Fruit fly (Drosophila melanogaster) whole organism, larva: ENCODE results near the gene CG13949.
A peak's percentile ranks its signal among the peaks of the same experiment; 100 is the strongest.

Experiments
- noc ChIP-seq: fragments of 200-800 bp; sonication (Bioruptor generic); optimal IDR thresholded peaks from 3 replicates; lab custom pipeline; 2019; ENCODE audit warnings: missing biosample characterization, mild to moderate bottlenecking, missing genetic modification characterization, moderate library complexity

The CG13949 gene

dm6 chr2L:856001-856400 lies 864 bp downstream of the CG13949 start:
- TF ChIP-seq noc, result no peak

- TF ChIP-seq noc, result peak; percentile 42
Measured at dm6 chr2L:856690-857488, 1.8 kb downstream of the CG13949 start.

DNA sequence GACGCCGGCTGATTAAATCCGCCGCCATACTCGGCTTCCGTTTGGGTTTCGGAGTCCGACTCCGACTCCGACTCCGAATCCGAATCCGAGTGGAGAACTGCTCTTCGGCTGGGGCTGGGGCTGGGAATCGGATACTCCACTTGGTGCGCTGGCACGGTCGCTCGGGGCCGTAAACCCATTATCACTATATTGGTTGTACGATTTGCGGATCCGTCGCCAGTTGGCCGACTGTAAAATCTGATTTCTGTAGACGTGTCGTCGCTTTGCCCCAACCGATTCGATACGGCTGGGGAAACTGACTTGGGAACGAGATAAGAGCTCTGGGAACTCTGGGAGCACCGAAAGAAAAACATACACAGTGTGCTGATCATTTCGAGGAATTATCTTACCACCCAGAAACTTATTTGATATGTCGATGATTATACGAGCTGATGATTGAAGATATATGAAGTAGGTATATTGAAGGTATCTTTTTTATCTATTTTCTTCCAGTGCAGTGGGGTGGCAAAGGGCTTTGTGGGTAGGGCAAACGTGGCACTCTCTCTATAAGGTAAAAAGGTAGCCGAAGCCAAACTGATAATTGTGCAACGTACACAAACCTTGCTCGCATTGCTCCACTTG lies 2.9 kb downstream of the CG13949 start:
- peak; percentile 15 for TF ChIP-seq noc

- no peak for TF ChIP-seq noc
Measured at dm6 chr2L:859897-860296, 4.8 kb downstream of the CG13949 start, which contains the start of gene CG13950. Gene CG13950 (plus strand): TSS chr2L:860197.

DNA sequence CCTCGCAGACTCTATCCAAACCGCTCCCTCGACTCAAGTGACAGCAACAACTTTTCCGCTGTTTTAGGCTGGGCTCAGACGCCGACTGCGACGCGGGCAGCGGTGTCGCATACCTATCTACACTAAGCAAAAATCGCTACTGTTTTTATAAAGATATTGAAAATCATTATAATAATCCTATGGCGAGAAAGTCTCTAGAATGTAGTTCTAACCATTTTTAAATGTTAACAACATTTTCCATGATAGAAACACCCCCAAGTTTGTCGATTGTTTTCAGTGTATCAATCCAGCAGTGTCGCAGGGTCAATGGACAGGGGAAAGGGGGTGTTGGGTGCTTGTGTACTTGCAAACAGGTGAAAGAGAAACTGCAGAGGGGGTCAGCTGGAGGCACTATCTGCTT lies 10.7 kb downstream of the CG13949 start:
- peak; percentile 96 for TF ChIP-seq noc

DNA sequence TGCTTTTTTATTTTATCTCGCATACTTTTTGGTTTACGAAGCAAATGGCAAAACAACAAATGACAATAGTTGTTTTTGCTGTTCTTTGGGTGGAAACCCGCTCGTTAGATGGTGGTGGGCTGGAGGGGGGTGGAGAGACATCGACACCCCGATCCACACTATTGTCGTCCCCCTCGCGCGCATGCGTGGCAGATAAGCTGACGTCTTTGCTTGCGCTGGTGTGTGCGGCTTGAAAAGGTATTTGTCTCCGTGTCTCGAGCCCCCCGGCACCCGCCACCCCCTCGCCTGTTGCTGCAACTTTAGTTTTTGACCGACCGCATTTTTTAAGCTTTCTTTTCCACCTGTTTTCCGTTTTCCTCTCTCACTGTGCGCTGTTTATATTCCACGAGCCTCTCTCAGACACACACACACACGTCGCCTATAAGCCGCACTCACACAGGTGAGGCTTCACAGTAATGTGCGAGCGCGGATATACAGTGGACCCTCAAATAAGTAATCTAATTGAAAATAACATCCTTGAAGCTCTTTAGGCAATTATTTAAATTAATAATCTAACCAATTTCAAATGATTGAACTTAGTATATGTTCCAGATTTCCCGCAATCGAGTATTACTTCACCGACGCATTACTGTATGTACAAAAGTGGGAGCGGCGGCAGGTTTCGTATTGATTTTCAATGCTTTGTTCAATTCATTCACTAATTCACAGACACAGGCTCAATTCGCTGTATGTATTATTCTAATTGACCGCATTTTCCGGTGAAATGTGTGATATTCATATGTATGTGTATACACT lies 12.0 kb downstream of the CG13949 start:
- peak; percentile 94 for TF ChIP-seq noc

DNA sequence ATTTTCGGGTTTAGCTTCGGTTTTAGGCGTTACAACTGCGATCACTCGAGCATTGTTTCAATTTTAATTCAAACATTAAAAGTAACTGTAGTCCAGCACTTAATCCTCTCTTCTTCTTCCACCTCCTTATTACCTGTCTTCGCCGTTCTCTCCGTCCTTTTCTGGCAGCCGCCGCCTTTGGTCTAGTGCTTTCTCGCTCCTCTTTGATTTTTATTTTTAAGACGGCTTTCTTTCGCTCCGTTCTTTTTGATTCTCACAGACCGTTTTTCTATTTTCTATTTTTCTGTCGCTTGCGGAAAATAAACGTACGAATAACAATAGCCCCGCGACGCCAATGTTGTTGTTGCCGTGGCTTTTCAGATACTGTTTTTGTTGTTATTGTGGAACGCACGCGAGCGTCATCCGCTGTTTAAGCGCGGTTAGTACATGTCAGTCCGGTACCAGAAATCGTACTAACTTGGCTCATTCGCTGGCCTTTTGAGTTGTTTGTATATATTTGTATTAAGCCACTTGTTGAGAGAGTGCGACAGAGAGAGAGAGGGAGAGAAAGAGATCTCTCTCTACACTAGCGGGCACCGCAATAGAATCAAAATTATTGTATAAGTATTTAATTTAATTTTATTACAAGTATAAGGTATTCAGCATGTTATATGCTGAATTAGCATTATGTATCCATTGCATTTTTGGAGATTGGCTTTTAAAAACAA lies 12.9 kb downstream of the CG13949 start, which contains the start of gene aru:
Gene aru, minus strand, starts transcription at position 456 of the 707 bp plus-strand sequence.
- no peak for TF ChIP-seq noc

dm6 chr2L:868961-869360 lies 13.8 kb downstream of the CG13949 start:
- TF ChIP-seq noc, result no peak

DNA sequence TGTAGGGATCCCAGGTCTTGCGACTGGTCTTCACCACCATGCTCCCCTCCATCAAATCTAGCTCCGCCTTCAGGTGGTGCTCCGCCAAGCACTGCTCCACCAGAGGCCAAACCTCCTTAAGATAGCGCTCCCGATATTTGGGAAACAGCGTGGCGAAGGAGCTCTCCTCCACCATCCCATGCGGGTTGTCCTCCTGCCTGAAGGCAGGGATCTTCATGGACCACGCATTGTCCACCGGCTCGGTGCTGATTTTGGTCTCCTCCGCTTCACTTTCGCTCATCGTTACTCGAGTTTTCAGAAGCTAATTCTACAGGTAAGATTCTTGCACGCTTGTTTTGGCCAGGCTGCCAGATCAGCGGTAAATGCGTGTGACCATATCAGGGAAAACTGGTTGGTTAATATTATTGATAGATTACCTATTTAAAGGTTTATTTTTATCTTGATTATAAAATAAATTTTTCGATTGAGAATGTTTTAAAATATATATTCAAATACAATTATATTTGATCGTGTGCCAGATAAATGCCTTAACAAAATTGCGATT lies 14.4 kb downstream of the CG13949 start, which contains the start of gene dbe:
Gene dbe, minus strand, starts transcription at position 361 of the 544 bp plus-strand sequence.
- TF ChIP-seq noc, result no peak

DNA sequence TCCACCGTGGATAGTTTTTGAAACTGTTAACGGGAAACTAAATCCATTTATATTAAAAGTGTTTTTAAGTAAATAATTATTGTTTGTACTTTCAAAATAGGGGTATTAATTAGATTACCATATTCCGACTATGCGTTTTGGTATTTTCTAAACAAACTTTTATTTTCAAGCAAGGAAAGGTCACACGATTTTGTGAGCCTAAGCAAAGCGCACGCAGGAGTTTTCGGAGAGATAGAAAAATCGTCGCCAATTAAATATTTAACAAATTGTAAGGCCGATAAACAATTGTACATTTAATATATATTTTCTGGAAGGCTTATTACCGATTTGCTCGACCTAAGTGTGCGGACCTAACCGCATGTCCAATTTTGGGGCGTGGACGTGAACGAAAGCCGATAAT lies 15.1 kb downstream of the CG13949 start, which contains the start of gene PNUTS:
Gene PNUTS, plus strand, starts transcription at position 181 of the 400 bp plus-strand sequence.
- no peak for TF ChIP-seq noc

- TF ChIP-seq noc, result no peak
Measured at dm6 chr2L:870749-871418, 15.7 kb downstream of the CG13949 start.

DNA sequence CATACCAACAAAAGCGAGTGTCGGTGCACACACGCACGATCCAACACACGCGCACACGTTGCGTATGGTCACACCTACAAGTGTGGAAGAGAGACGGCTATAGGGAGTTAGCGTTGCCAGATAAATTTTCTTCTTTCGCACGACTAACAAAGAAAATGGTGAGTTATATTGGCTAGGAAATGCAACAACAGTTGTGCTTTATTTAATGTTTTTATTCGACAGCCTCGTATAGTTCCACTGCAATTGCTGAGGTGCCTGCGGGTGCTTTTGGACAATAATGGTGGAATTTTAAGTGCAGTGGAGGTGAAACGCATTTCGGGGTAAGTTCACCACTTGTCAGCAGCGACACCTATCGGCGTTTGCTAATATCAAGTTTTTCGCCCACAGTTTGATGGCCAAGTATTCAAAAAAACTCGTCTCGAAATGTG lies 16.3 kb downstream of the CG13949 start:
- no peak for TF ChIP-seq noc

dm6 chr2L:873724-874504 lies 18.8 kb downstream of the CG13949 start:
- no peak for TF ChIP-seq noc

- TF ChIP-seq noc, result no peak
Measured at dm6 chr2L:877002-877401, 21.9 kb downstream of the CG13949 start, which contains the start of gene ninaA. Gene ninaA (plus strand): TSS chr2L:877302.

DNA sequence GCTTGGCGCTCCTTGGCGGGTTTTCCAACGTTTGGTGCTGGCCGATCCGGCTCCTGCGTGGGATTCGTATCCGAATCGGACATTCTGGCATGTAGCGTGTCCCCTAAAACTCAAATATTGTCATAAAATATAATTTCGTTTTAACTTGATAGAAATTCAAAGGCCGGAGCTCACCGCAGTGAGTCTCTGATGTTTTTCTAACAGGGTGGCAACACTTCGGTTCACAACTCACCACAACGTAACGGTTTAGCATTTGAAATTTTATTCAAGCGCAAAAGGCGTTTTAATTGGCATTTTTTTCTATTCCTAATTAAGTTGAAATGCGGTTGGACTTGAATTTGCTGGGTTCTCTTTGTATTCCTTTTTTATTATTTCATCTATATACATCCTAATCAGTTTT lies 29.8 kb downstream of the CG13949 start, which contains the start of gene CG15824:
Gene CG15824, minus strand, starts transcription at position 172 of the 400 bp plus-strand sequence.
- TF ChIP-seq noc, result no peak
